Worm (Caenorhabditis elegans): ENCODE measurements around the gene grl-3.

grl-3 gene

DNA sequence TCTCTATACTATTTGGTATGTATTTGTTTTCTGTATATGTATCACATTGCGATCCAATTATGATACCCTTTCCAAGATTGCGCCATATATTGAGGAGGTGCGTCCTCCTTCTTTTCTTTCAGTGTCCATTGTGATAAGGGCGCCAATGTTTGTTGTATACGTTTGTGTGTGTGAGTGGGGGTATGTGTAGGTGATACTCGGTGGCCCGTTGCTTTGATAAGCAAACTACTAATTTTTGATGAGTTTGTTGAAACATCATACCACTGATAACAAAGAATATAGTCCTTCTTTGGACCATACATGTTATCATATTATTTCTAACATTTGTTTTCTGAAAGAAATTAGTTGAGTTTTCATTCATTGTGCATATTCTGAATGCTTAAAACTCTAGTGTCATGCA is 7.6 kb upstream of the grl-3 start:
- TF ChIP-seq cog-1 (tag; optimal IDR thresholded peaks at IDR 0.05) (no peak), ref-1 (GFP tag; conservative IDR thresholded peaks at IDR 0.05) (no peak), ztf-29 (GFP tag; IDR thresholded peaks at IDR 0.05) (no peak), tab-1 (GFP tag; IDR thresholded peaks at IDR 0.05) (no peak), med-1 (GFP tag; optimal IDR thresholded peaks at IDR 0.05; ENCODE audit: insufficient read depth) (no peak), T22C8.4 (GFP tag; IDR thresholded peaks at IDR 0.05) (no peak)

DNA sequence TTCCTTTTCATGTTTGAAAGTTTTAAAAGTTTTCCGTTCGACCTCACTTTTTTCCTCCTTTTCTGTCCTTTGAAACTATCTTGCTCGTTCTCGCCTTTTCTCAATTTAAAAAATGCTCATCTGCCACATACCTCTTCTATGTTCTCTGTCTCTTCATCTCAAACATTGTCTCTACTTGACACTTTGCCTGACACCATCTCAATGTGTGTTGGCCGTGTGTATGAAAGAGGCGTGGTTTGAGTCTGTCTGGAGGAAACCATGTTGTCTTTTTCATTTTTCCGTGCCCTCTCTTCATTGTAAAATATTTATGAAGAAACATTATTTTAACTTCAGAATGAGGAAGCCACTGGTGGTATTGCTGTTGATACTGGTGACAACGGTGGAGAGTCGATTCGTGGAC is 4.1 kb upstream of the grl-3 start, which contains the start of gene K03B8.6:
Gene K03B8.6 (plus strand): TSS at position 334 of the 400 bp plus-strand sequence.
- no peak for TF ChIP-seq klf-2 (GFP tag; conservative IDR thresholded peaks at IDR 0.05)
- TF ChIP-seq ref-1 (GFP tag; conservative IDR thresholded peaks at IDR 0.05) = no peak
- TF ChIP-seq T22C8.4 (GFP tag; IDR thresholded peaks at IDR 0.05) = no peak
- TF ChIP-seq flt-1 (GFP tag; IDR thresholded peaks at IDR 0.05) = no peak
- TF ChIP-seq ztf-23 (GFP tag; IDR thresholded peaks at IDR 0.05) = no peak
- no peak for TF ChIP-seq cog-1 (tag; optimal IDR thresholded peaks at IDR 0.05)

DNA sequence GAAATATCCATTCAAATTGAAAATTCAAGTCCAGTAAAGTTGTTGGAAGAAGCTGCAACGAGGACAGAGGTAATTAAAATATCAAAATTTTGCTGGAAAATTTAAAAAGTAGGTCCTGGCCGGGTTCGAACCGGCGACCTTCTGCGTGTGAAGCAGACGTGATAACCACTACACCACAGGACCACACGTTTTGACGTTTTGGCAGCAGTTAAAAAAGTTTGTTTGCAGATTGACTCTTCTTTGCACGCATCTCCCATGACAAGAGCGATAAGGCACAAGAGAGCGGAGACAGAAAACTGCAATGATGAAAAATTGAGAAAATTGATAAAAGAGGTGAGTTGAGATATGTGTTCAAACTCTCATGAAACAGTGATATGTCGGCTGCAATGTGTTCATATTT is 814 bp downstream of the grl-3 start:
- TF ChIP-seq ref-1 (GFP tag; conservative IDR thresholded peaks at IDR 0.05) (0 out of 2 replicates have a peak, but pooled peaks have one; percentile 32), ztf-23 (GFP tag; IDR thresholded peaks at IDR 0.05) (0 out of 2 replicates have a peak, but pooled peaks have one; percentile 20), ztf-29 (GFP tag; IDR thresholded peaks at IDR 0.05) (no peak)

DNA sequence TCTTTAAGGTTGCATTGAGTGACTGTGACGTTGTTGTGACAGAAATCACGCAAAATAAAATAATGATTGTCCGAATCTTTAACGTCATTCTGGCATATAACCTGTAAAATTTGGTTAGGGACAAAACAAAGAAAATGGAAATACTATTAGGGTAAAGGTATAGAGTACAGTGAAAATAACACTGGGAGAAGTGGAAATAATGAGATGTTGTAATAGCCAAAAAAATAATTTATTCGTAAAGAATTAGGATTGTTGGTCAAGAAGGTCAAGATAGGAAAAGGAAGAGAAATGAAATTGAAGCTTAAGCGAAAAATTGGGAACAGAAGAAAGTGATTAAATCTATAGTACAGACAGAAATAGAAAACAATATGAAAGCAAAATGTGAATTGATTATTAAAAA is 3.7 kb downstream of the grl-3 start, which contains the start of gene deg-3:
Gene deg-3 (minus strand): TSS at position 101 of the 400 bp plus-strand sequence.
- TF ChIP-seq med-1 (GFP tag; optimal IDR thresholded peaks at IDR 0.05; ENCODE audit: insufficient read depth) (no peak), cog-1 (tag; optimal IDR thresholded peaks at IDR 0.05) (no peak), ref-1 (GFP tag; conservative IDR thresholded peaks at IDR 0.05) (no peak), klf-2 (GFP tag; conservative IDR thresholded peaks at IDR 0.05) (no peak), ztf-23 (GFP tag; IDR thresholded peaks at IDR 0.05) (no peak), T22C8.4 (GFP tag; IDR thresholded peaks at IDR 0.05) (no peak), ztf-29 (GFP tag; IDR thresholded peaks at IDR 0.05) (no peak), flt-1 (GFP tag; IDR thresholded peaks at IDR 0.05) (no peak), tab-1 (GFP tag; IDR thresholded peaks at IDR 0.05) (no peak)

DNA sequence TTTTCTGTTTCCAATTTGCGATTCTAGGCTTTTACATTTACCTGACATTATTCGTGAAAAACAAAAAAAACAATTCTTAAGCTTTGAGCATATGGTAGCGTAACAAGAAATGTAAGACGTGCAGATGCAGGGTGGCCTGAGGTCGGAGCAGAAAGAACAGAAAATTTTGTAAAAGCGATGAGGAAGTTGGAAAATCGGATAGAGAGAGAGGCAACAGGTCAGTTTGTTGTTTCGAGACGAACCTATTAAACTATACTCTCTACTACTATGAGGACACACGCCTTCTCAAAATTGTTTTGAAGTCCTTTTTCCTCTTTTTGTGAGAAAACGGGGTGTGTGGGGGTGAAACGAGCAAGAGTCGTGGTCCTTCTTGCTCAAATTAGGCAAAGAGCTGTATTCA is 10.3 kb downstream of the grl-3 start, which contains the start of gene des-2:
Gene des-2 (minus strand): TSS at position 101 of the 400 bp plus-strand sequence.
- no peak for TF ChIP-seq flt-1 (GFP tag; IDR thresholded peaks at IDR 0.05)

DNA sequence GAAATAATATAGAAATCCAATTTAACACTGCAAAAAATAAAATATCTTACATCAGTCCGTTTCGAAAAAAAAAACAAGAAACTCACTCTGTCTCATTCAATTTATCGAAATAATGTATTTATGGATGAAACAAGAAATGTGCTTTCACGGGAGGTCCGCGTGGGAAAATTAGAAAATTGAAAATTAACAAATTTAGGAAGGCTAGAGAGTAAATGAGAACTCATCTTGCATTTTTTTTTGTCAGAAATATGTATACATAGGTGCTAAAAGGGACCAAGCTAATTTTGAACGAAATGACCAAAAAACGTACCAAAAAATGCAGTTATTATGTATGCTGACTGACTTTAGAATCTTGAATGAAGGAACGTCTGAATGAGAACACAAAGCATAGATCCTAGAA is 13.3 kb downstream of the grl-3 start, which contains the start of gene T26H10.2:
Gene T26H10.2 (minus strand): TSS at position 101 of the 400 bp plus-strand sequence.
- TF ChIP-seq tab-1 (GFP tag; IDR thresholded peaks at IDR 0.05) (no peak), cog-1 (tag; optimal IDR thresholded peaks at IDR 0.05) (no peak), klf-2 (GFP tag; conservative IDR thresholded peaks at IDR 0.05) (no peak), flt-1 (GFP tag; IDR thresholded peaks at IDR 0.05) (no peak), T22C8.4 (GFP tag; IDR thresholded peaks at IDR 0.05) (no peak), ref-1 (GFP tag; conservative IDR thresholded peaks at IDR 0.05) (no peak), ztf-23 (GFP tag; IDR thresholded peaks at IDR 0.05) (no peak), ztf-29 (GFP tag; IDR thresholded peaks at IDR 0.05) (no peak), med-1 (GFP tag; optimal IDR thresholded peaks at IDR 0.05; ENCODE audit: insufficient read depth) (no peak)

DNA sequence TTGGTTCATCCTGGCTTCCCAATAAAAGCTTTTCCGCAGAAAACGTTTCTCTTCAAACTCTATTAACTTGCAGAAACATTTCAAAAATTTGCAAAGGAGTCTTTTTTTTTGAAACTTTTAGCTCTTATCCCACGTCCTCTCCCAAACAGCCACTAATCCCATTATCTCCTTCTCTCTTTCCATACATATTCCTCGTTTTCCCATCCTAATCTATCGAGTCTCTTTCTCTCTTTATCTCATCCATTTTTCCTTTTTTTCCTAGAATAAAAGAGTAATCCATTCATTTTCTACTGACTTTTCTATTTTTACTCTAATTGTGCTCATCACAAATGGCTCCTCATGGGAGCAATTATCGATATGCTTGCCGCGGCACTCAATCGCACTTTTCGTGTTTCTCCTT is 17.4 kb downstream of the grl-3 start:
- TF ChIP-seq klf-2 (GFP tag; conservative IDR thresholded peaks at IDR 0.05) (no peak), ref-1 (GFP tag; conservative IDR thresholded peaks at IDR 0.05) (no peak), ztf-29 (GFP tag; IDR thresholded peaks at IDR 0.05) (no peak), T22C8.4 (GFP tag; IDR thresholded peaks at IDR 0.05) (no peak), med-1 (GFP tag; optimal IDR thresholded peaks at IDR 0.05; ENCODE audit: insufficient read depth) (no peak), flt-1 (GFP tag; IDR thresholded peaks at IDR 0.05) (no peak), ztf-23 (GFP tag; IDR thresholded peaks at IDR 0.05) (no peak), tab-1 (GFP tag; IDR thresholded peaks at IDR 0.05) (no peak), cog-1 (tag; optimal IDR thresholded peaks at IDR 0.05) (no peak)

DNA sequence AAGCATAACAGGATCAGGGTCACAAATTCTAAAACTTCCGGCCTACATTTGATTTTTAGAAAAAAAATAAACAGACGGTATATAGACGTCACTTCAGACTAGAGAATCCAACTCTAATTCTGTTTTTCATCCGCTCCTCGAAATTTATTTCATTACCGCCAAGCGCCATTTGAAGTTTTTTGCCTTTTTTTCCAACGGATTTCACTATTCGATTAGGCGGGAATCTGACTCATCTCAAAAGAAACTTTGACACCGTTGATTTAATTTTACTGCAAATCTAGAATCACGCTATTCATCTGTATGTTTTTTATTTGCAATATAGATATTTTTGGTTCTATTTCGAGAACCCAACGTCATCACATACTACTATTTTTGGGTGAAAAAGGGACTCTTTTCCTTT is 19.5 kb downstream of the grl-3 start:
- TF ChIP-seq med-1 (GFP tag; optimal IDR thresholded peaks at IDR 0.05; ENCODE audit: insufficient read depth) = no peak
- no peak for TF ChIP-seq ztf-23 (GFP tag; IDR thresholded peaks at IDR 0.05)
- no peak for TF ChIP-seq klf-2 (GFP tag; conservative IDR thresholded peaks at IDR 0.05)
- TF ChIP-seq T22C8.4 (GFP tag; IDR thresholded peaks at IDR 0.05) = no peak
- no peak for TF ChIP-seq ref-1 (GFP tag; conservative IDR thresholded peaks at IDR 0.05)
- TF ChIP-seq cog-1 (tag; optimal IDR thresholded peaks at IDR 0.05) = no peak

DNA sequence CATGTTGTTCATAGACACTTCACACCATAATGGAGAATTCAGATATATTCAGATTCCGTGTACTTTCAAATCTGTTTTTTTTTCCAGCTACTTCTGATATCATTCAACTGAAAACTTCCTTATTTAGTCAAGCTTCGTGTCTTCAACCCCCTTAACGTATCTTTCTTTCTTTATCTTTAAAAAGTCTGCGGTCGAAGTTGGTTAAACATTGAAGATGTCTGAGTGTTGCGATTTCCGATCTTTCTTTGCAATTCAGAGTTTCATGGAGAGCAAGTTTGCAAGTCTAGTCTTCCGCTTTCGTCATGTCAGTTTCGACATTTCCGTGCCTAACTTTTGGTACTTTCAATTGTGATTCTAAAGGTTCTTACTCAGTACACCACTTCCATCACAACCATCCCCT is 23.9 kb downstream of the grl-3 start:
- TF ChIP-seq cog-1 (tag; optimal IDR thresholded peaks at IDR 0.05) = no peak

DNA sequence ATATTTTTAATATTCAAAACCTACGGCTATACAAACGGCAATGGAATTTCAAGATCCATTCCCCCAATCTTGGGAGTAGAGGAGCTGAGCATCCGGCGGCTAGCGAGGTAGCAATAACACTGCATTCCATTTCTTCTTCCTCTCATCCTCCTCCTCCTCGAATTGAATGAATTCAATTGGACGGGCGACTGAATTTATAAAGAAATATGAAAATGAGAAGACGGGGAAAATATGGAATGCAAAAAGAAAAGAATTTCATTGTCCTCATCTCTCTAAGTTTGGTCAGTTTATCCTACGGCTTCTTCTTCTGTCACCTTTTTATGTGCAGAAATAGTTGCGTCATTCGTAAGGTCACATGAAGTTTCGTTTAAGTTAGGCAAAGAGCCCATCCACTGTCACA is 25.1 kb downstream of the grl-3 start:
- no peak for TF ChIP-seq med-1 (GFP tag; optimal IDR thresholded peaks at IDR 0.05; ENCODE audit: insufficient read depth)
- no peak for TF ChIP-seq tab-1 (GFP tag; IDR thresholded peaks at IDR 0.05)
- TF ChIP-seq klf-2 (GFP tag; conservative IDR thresholded peaks at IDR 0.05) = no peak
- no peak for TF ChIP-seq ztf-23 (GFP tag; IDR thresholded peaks at IDR 0.05)
- TF ChIP-seq ref-1 (GFP tag; conservative IDR thresholded peaks at IDR 0.05) = no peak
- TF ChIP-seq flt-1 (GFP tag; IDR thresholded peaks at IDR 0.05) = no peak
- no peak for TF ChIP-seq cog-1 (tag; optimal IDR thresholded peaks at IDR 0.05)

DNA sequence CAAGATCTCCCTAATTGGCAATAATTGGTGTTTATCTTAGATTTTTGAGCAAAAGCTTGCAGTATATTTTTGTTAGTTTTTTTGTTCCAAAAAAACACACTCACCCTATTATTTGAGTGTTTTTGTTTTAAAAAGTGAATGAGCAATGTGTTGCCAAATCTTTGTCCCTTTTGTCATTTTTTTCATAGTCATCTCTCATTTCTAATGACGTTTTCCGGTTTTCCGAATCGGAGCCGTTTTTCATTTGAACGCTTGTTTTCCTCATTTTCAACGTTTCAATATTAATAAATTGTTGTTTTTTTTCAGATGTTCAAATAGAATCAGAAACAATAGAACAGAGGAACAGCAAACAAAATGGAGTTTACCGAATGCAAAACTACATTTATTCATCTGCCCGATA is 27.2 kb downstream of the grl-3 start, which contains the start of gene dmsr-1:
Gene dmsr-1 (plus strand): TSS at position 301 of the 400 bp plus-strand sequence.
- no peak for TF ChIP-seq cog-1 (tag; optimal IDR thresholded peaks at IDR 0.05)
- no peak for TF ChIP-seq T22C8.4 (GFP tag; IDR thresholded peaks at IDR 0.05)
- TF ChIP-seq ztf-23 (GFP tag; IDR thresholded peaks at IDR 0.05) = no peak
- no peak for TF ChIP-seq ref-1 (GFP tag; conservative IDR thresholded peaks at IDR 0.05)
- no peak for TF ChIP-seq flt-1 (GFP tag; IDR thresholded peaks at IDR 0.05)
- no peak for TF ChIP-seq tab-1 (GFP tag; IDR thresholded peaks at IDR 0.05)
- no peak for TF ChIP-seq klf-2 (GFP tag; conservative IDR thresholded peaks at IDR 0.05)
- no peak for TF ChIP-seq ztf-29 (GFP tag; IDR thresholded peaks at IDR 0.05)
- TF ChIP-seq med-1 (GFP tag; optimal IDR thresholded peaks at IDR 0.05; ENCODE audit: insufficient read depth) = no peak
